Fruit fly (Drosophila melanogaster) whole organism, embryonic: ENCODE data around the gene CG13062.
A peak's percentile ranks its signal among the peaks of the same experiment; 100 is the strongest.

ENCODE experiments used
- CG10267 ChIP-seq: fragments of 200-800 bp; sonication (Bioruptor generic); optimal IDR thresholded peaks from 2 replicates; lab custom pipeline; 2018; ENCODE audit warnings: missing biosample characterization, mild to moderate bottlenecking, missing genetic modification characterization, moderate library complexity
- CG12659 ChIP-seq: fragments of 200-800 bp; sonication (Bioruptor generic); optimal IDR thresholded peaks from 3 replicates; lab custom pipeline; 2017; ENCODE audit warnings: mild to moderate bottlenecking, missing biosample characterization, missing genetic modification reagents, missing genetic modification characterization
- CG13287 ChIP-seq: fragments of 200-800 bp; sonication (Bioruptor generic); IDR thresholded peaks from 2 replicates; pipeline ENCODE4 v1.3.6; 2022; ENCODE audit warnings: missing biosample characterization, missing genetic modification characterization; ENCODE audit not compliant: partially characterized antibody
- CG13424 ChIP-seq: fragments of 200-800 bp; sonication (Bioruptor generic); optimal IDR thresholded peaks from 2 replicates; lab custom pipeline; 2019; ENCODE audit warnings: missing biosample characterization, mild to moderate bottlenecking, missing genetic modification characterization, moderate library complexity
- CG14441 ChIP-seq: fragments of 200-800 bp; sonication (Bioruptor generic); IDR thresholded peaks from 2 replicates; pipeline ENCODE4 v1.3.6; 2022; ENCODE audit warnings: missing biosample characterization, missing genetic modification characterization
- CG14710 ChIP-seq: fragments of 200-800 bp; sonication (Bioruptor generic); optimal IDR thresholded peaks from 3 replicates; lab custom pipeline; 2019; ENCODE audit warnings: missing biosample characterization, mild to moderate bottlenecking, missing genetic modification characterization, moderate library complexity
- CG15073 ChIP-seq: fragments of 200-800 bp; sonication (Bioruptor generic); optimal IDR thresholded peaks from 2 replicates; lab custom pipeline; 2016; ENCODE audit warnings: missing biosample characterization, missing genetic modification characterization
- CG15514 ChIP-seq: fragments of 200-800 bp; sonication (Bioruptor generic); optimal IDR thresholded peaks from 3 replicates; lab custom pipeline; 2017; ENCODE audit warnings: missing biosample characterization, missing genetic modification characterization, mild to moderate bottlenecking, moderate library complexity, missing genetic modification reagents
- CG18764 ChIP-seq: fragments of 200-800 bp; sonication (Bioruptor generic); optimal IDR thresholded peaks from 3 replicates; lab custom pipeline; 2016; ENCODE audit warnings: missing biosample characterization, missing genetic modification characterization
- CG2116 ChIP-seq: fragments of 200-800 bp; sonication (Bioruptor generic); optimal IDR thresholded peaks from 3 replicates; lab custom pipeline; 2018; ENCODE audit warnings: missing biosample characterization, mild to moderate bottlenecking, missing genetic modification characterization
- CG34376 ChIP-seq: fragments of 200-800 bp; sonication (Bioruptor generic); optimal IDR thresholded peaks from 2 replicates; lab custom pipeline; 2018; ENCODE audit warnings: missing biosample characterization, mild to moderate bottlenecking, missing genetic modification characterization
- CG34422 ChIP-seq: fragments of 200-800 bp; sonication (Bioruptor generic); IDR thresholded peaks from 3 replicates; pipeline ENCODE4 v1.3.6; 2022; ENCODE audit warnings: missing biosample characterization, missing genetic modification characterization
- CG3838 ChIP-seq: fragments of 200-800 bp; sonication (Bioruptor generic); optimal IDR thresholded peaks from 3 replicates; lab custom pipeline; 2016; ENCODE audit warnings: missing biosample characterization, missing genetic modification characterization
- CG4617 ChIP-seq: fragments of 200-800 bp; sonication (Bioruptor generic); optimal IDR thresholded peaks from 3 replicates; lab custom pipeline; 2016; ENCODE audit warnings: missing biosample characterization, missing genetic modification characterization, borderline replicate concordance
- CG9797 ChIP-seq: fragments of 200-800 bp; sonication (Bioruptor generic); optimal IDR thresholded peaks from 3 replicates; lab custom pipeline; 2018; ENCODE audit warnings: missing biosample characterization, mild to moderate bottlenecking, missing genetic modification characterization
- CHES-1-like ChIP-seq: fragments of 200-800 bp; sonication (Bioruptor generic); optimal IDR thresholded peaks from 2 replicates; lab custom pipeline; 2016; ENCODE audit warnings: missing biosample characterization, missing genetic modification characterization
- Deaf1 ChIP-seq: fragments of 200-800 bp; optimal IDR thresholded peaks from 3 replicates; lab custom pipeline; 2019; ENCODE audit warnings: missing biosample characterization, mild to moderate bottlenecking, missing genetic modification characterization, moderate library complexity
- Dp ChIP-seq: fragments of 200-800 bp; sonication (Bioruptor generic); optimal IDR thresholded peaks from 2 replicates; lab custom pipeline; 2018; ENCODE audit warnings: missing biosample characterization, mild to moderate bottlenecking, missing genetic modification characterization, moderate library complexity
- Eip74EF ChIP-seq, 2 experiments: fragments of 200-800 bp in 1 of 2; fragments of >200 bp in 1 of 2; sonication (Bioruptor generic) in 1 of 2; optimal IDR thresholded peaks; 2 replicates each; lab custom pipeline; 2017 to 2019; ENCODE audit warnings: missing biosample characterization in 2 of 2, missing genetic modification characterization in 2 of 2, mild to moderate bottlenecking in 1 of 2, moderate library complexity in 1 of 2
- Ets97D ChIP-seq: fragments of 200-800 bp; sonication (Bioruptor generic); optimal IDR thresholded peaks from 3 replicates; lab custom pipeline; 2016; ENCODE audit warnings: missing biosample characterization, missing genetic modification characterization
- H15 ChIP-seq: fragments of 200-800 bp; sonication (Bioruptor generic); IDR thresholded peaks from 3 replicates; pipeline ENCODE4 v1.3.6; 2022; ENCODE audit warnings: missing biosample characterization, missing genetic modification characterization
- HLH4C ChIP-seq: fragments of 200-800 bp; sonication (Bioruptor generic); IDR thresholded peaks from 3 replicates; pipeline ENCODE4 v1.3.6; 2022; ENCODE audit warnings: missing biosample characterization, missing genetic modification characterization; ENCODE audit not compliant: partially characterized antibody
- HmgZ ChIP-seq: fragments of 200-800 bp; sonication (Bioruptor generic); optimal IDR thresholded peaks from 2 replicates; lab custom pipeline; 2018; ENCODE audit warnings: missing biosample characterization, mild to moderate bottlenecking, missing genetic modification characterization
- Hmx ChIP-seq: fragments of 200-800 bp; sonication (Bioruptor generic); optimal IDR thresholded peaks from 2 replicates; lab custom pipeline; 2016; ENCODE audit warnings: missing biosample characterization, missing genetic modification characterization
- MBD-R2 ChIP-seq: fragments of 200-800 bp; sonication (Bioruptor generic); IDR thresholded peaks from 2 replicates; pipeline ENCODE4 v1.3.6; 2022; ENCODE audit warnings: missing biosample characterization, missing genetic modification characterization
- Mes4 ChIP-seq: fragments of 200-800 bp; sonication (Bioruptor generic); optimal IDR thresholded peaks from 2 replicates; lab custom pipeline; 2016; ENCODE audit warnings: missing biosample characterization, missing genetic modification characterization
- Myb ChIP-seq: fragments of 200-800 bp; sonication (Bioruptor generic); optimal IDR thresholded peaks from 2 replicates; lab custom pipeline; 2016; ENCODE audit warnings: missing biosample characterization, missing genetic modification characterization
- Neu2 ChIP-seq: fragments of 200-800 bp; sonication (Bioruptor generic); optimal IDR thresholded peaks from 3 replicates; lab custom pipeline; 2016; ENCODE audit warnings: missing biosample characterization, missing genetic modification characterization, borderline replicate concordance
- Pdp1 ChIP-seq, 2 experiments: fragments of 200-800 bp; sonication (Bioruptor generic); optimal IDR thresholded peaks; 3 replicates each; lab custom pipeline; 2016; ENCODE audit warnings: missing biosample characterization in 2 of 2, missing genetic modification characterization in 2 of 2, mild to moderate bottlenecking in 1 of 2, moderate library complexity in 1 of 2
- Scr ChIP-seq: fragments of 200-800 bp; sonication (Bioruptor generic); IDR thresholded peaks from 2 replicates; pipeline ENCODE4 v1.3.6; 2022; ENCODE audit warnings: missing biosample characterization, missing genetic modification characterization; ENCODE audit not compliant: partially characterized antibody
- Sin3A ChIP-seq: fragments of >200 bp; optimal IDR thresholded peaks from 2 replicates; lab custom pipeline; 2018
- Vsx1 ChIP-seq: fragments of 200-800 bp; sonication (Bioruptor generic); optimal IDR thresholded peaks from 2 replicates; lab custom pipeline; 2017; ENCODE audit warnings: missing biosample characterization, mild to moderate bottlenecking, missing genetic modification characterization, missing genetic modification reagents
- YL-1 ChIP-seq: fragments of 200-800 bp; sonication (Bioruptor generic); optimal IDR thresholded peaks from 3 replicates; lab custom pipeline; 2017; ENCODE audit warnings: missing biosample characterization, mild to moderate bottlenecking, missing genetic modification characterization
- bab2 ChIP-seq: fragments of 200-800 bp; sonication (Bioruptor generic); optimal IDR thresholded peaks from 2 replicates; lab custom pipeline; 2016; ENCODE audit warnings: missing biosample characterization, missing genetic modification characterization
- bigmax ChIP-seq: fragments of 200-800 bp; sonication (Bioruptor generic); optimal IDR thresholded peaks from 2 replicates; lab custom pipeline; 2018; ENCODE audit warnings: missing biosample characterization, mild to moderate bottlenecking, missing genetic modification characterization
- exex ChIP-seq: fragments of 200-800 bp; sonication (Bioruptor generic); optimal IDR thresholded peaks from 4 replicates; lab custom pipeline; 2018; ENCODE audit warnings: missing biosample characterization, mild to moderate bottlenecking, missing genetic modification characterization, moderate library complexity
- lov ChIP-seq, 2 experiments: fragments of 200-800 bp in 1 of 2; fragments of >200 bp in 1 of 2; sonication (Bioruptor generic) in 1 of 2; IDR thresholded peaks in 1 of 2; optimal IDR thresholded peaks in 1 of 2; 2 replicates in 1 of 2; 3 replicates in 1 of 2; pipeline versions ENCODE4 v1.3.6 to Lab custom; 2017 to 2022; ENCODE audit warnings: missing biosample characterization in 1 of 2, missing genetic modification characterization in 1 of 2
- otp ChIP-seq: fragments of 200-800 bp; sonication (Bioruptor generic); IDR thresholded peaks from 3 replicates; pipeline ENCODE4, ENCODE4 v1.3.6; 2022; ENCODE audit warnings: missing biosample characterization, missing genetic modification characterization
- pros ChIP-seq: fragments of 200-800 bp; sonication (Bioruptor generic); optimal IDR thresholded peaks from 3 replicates; lab custom pipeline; 2019; ENCODE audit warnings: missing biosample characterization, mild to moderate bottlenecking, missing genetic modification characterization, moderate library complexity
- row ChIP-seq: fragments of 200-800 bp; sonication (Bioruptor generic); IDR thresholded peaks from 3 replicates; pipeline ENCODE4 v1.3.6; 2022; ENCODE audit warnings: missing biosample characterization, missing genetic modification characterization
- scrt ChIP-seq: fragments of 200-800 bp; sonication (Bioruptor generic); optimal IDR thresholded peaks from 2 replicates; lab custom pipeline; 2018; ENCODE audit warnings: missing biosample characterization, mild to moderate bottlenecking, missing genetic modification characterization, moderate library complexity
- sisA ChIP-seq: fragments of 200-800 bp; sonication (Bioruptor generic); IDR thresholded peaks from 2 replicates; pipeline ENCODE4 v1.3.6; 2022; ENCODE audit warnings: missing biosample characterization, missing genetic modification characterization
- sqz ChIP-seq: fragments of 200-800 bp; sonication (Bioruptor generic); optimal IDR thresholded peaks from 3 replicates; lab custom pipeline; 2018; ENCODE audit warnings: missing biosample characterization, mild to moderate bottlenecking, missing genetic modification characterization
- tgo ChIP-seq: fragments of 200-800 bp; sonication (Bioruptor generic); IDR thresholded peaks from 3 replicates; pipeline ENCODE4 v1.3.6; 2022; ENCODE audit warnings: missing biosample characterization, missing genetic modification characterization
- tio ChIP-seq: fragments of 200-800 bp; sonication (Bioruptor generic); optimal IDR thresholded peaks from 2 replicates; lab custom pipeline; 2017; ENCODE audit warnings: missing biosample characterization, missing genetic modification characterization, inconsistent platforms
- tll ChIP-seq, 2 experiments: fragments of 200-800 bp in 1 of 2; fragments of >200 bp in 1 of 2; sonication (Bioruptor generic) in 1 of 2; optimal IDR thresholded peaks; 2 replicates each; lab custom pipeline; 2017 to 2019; ENCODE audit warnings: missing biosample characterization in 2 of 2, missing genetic modification characterization in 2 of 2, mild to moderate bottlenecking in 1 of 2, moderate library complexity in 1 of 2
- twi ChIP-seq: fragments of 200-800 bp; optimal IDR thresholded peaks from 2 replicates; lab custom pipeline; 2019; ENCODE audit warnings: missing biosample characterization, mild to moderate bottlenecking, missing genetic modification characterization, moderate library complexity
- usp ChIP-seq: fragments of >200 bp; optimal IDR thresholded peaks from 2 replicates; lab custom pipeline; 2017; ENCODE audit warnings: missing biosample characterization, missing genetic modification characterization

The CG13062 gene

dm6 chr3L:16351770-16352429, 37.8 kb downstream of the CG13062 start, which contains the start of the genes Golgin104 and Tcs3 (continued):
- no peak for TF ChIP-seq Hmx
- peak; percentile 69 for TF ChIP-seq Sin3A
- TF ChIP-seq CG18764 (GFP tag; lab: Kevin White, UChicago) = no peak
- no peak for TF ChIP-seq Deaf1 (tag; lab: Kevin White, UChicago)
- no peak for TF ChIP-seq CG15073 (GFP tag; lab: Kevin White, UChicago)
- no peak for TF ChIP-seq CG3838
- no peak for TF ChIP-seq H15 (GFP tag; lab: Robert Waterston, UW)
- peak in 1 of 2 experiments; percentile 3 for TF ChIP-seq Pdp1 (GFP tag; optimal IDR thresholded peaks at IDR 0.05; lab: Kevin White, UChicago)
- TF ChIP-seq bigmax (GFP tag; lab: Kevin White, UChicago) = peak; percentile 40
- TF ChIP-seq CG12659 (GFP tag; lab: Kevin White, UChicago) = peak; percentile 26
- peak; percentile 32 for TF ChIP-seq CHES-1-like
- TF ChIP-seq exex (tag; lab: Kevin White, UChicago) = peak; percentile 8
- TF ChIP-seq CG10267 (tag; lab: Kevin White, UChicago) = peak; percentile 3
- TF ChIP-seq sqz (GFP tag; lab: Kevin White, UChicago) = no peak
- TF ChIP-seq CG14441 (GFP tag; lab: Robert Waterston, UW) = no peak
- TF ChIP-seq scrt (GFP tag; lab: Kevin White, UChicago) = peak; percentile 92
- TF ChIP-seq Vsx1 (GFP tag; lab: Kevin White, UChicago) = no peak
- TF ChIP-seq CG4617 (GFP tag; lab: Kevin White, UChicago) = peak; percentile 82
- no peak for TF ChIP-seq CG34376
- no peak for TF ChIP-seq sisA (GFP tag; lab: Robert Waterston, UW)
- TF ChIP-seq MBD-R2 (GFP tag; lab: Robert Waterston, UW) = peak; percentile 99
- TF ChIP-seq CG2116 (GFP tag; lab: Kevin White, UChicago) = no peak
- TF ChIP-seq CG13424 (tag; lab: Kevin White, UChicago) = no peak
- 0 out of 3 replicates have a peak, but pooled peaks have one; percentile 21 for TF ChIP-seq otp (GFP tag; lab: Robert Waterston, UW)
- no peak for TF ChIP-seq bab2 (GFP tag; lab: Kevin White, UChicago)
- TF ChIP-seq HLH4C (GFP tag; lab: Robert Waterston, UW) = 0 out of 3 replicates have a peak, but pooled peaks have one; percentile 17
- TF ChIP-seq Mes4 (GFP tag; lab: Kevin White, UChicago) = no peak
- peak; percentile 49; the same call in 1 of the 3 replicates for TF ChIP-seq CG34422 (GFP tag; lab: Robert Waterston, UW)
- no peak for TF ChIP-seq tio
- TF ChIP-seq YL-1 (GFP tag; lab: Kevin White, UChicago) = peak; percentile 63
- TF ChIP-seq lov (optimal IDR thresholded peaks at IDR 0.05; lab: Kevin White, UChicago) = no peak
- TF ChIP-seq lov (GFP tag; IDR thresholded peaks at IDR 0.05; lab: Robert Waterston, UW) = no peak
- TF ChIP-seq row (GFP tag; lab: Robert Waterston, UW) = peak; percentile 39; the same call in 1 of the 3 replicates
- peak in 1 of 2 experiments; percentile 7 for TF ChIP-seq tll (GFP tag; optimal IDR thresholded peaks at IDR 0.05; lab: Kevin White, UChicago)
- TF ChIP-seq tgo (GFP tag; lab: Robert Waterston, UW) = no peak
- no peak for TF ChIP-seq usp (GFP tag; lab: Kevin White, UChicago)
- no peak for TF ChIP-seq twi (tag; lab: Kevin White, UChicago)
- TF ChIP-seq Eip74EF (GFP tag; optimal IDR thresholded peaks at IDR 0.05; lab: Kevin White, UChicago) = no peak
- peak; percentile 30 for TF ChIP-seq CG14710 (tag; lab: Kevin White, UChicago)
- peak; percentile 31 for TF ChIP-seq Myb (GFP tag; lab: Kevin White, UChicago)
- TF ChIP-seq Neu2 (GFP tag; lab: Kevin White, UChicago) = no peak
- TF ChIP-seq Dp (GFP tag; lab: Kevin White, UChicago) = peak; percentile 45
- TF ChIP-seq Ets97D = peak; percentile 26
- TF ChIP-seq pros (GFP tag; lab: Kevin White, UChicago) = no peak
- peak; percentile 89 for TF ChIP-seq CG9797 (GFP tag; lab: Kevin White, UChicago)
- peak; percentile 36 for TF ChIP-seq CG15514 (GFP tag; lab: Kevin White, UChicago)
- TF ChIP-seq Scr (GFP tag; lab: Robert Waterston, UW) = peak; percentile 38; the same call in 1 of the 2 replicates
- TF ChIP-seq CG13287 (GFP tag; lab: Robert Waterston, UW) = peak; percentile 49; the same call in 1 of the 2 replicates
- peak; percentile 63 for TF ChIP-seq HmgZ
